Fruit fly (Drosophila melanogaster): ENCODE data around the gene GstO3.

dm6 chr3L:8543866-8544265, 25.2 kb downstream of the GstO3 start:
- TF ChIP-seq CG8478 (optimal IDR thresholded peaks at IDR 0.05) (no peak), CTCF (optimal IDR thresholded peaks at IDR 0.05) (no peak)
